Worm (Caenorhabditis elegans): ENCODE measurements around the gene clec-198.

clec-198 gene

DNA sequence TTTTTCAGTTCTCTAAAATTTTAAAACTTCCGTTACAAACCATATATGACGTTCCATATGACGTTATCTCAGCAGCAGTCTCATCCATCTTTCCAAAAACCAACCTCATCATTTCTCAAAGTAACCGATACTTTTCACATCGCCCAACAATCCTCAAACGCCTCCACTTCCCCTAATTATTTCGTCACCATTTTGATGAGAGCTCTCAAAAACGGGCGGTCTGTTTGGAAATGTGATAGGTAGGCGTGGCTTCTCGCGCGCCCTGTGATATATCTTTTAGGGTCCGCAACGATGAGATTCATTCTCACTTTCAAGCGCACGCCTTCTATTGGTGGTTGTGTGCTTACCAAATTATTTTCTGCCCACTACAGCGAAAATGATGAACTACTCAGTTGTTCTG is 21.3 kb downstream of the clec-198 start, which contains the start of gene trh-1:
Gene trh-1, plus strand, starts transcription at position 301 of the 400 bp plus-strand sequence.
- TF ChIP-seq rec-8 (tag; optimal IDR thresholded peaks at IDR 0.05) (no peak), sptf-2 (GFP tag; optimal IDR thresholded peaks at IDR 0.05) (no peak), B0035.1 (tag; optimal IDR thresholded peaks at IDR 0.05) (no peak), chd-7 (tag; optimal IDR thresholded peaks at IDR 0.05) (no peak), attf-5 (GFP tag; optimal IDR thresholded peaks at IDR 0.05) (no peak), F57C9.4 (tag; optimal IDR thresholded peaks at IDR 0.05) (no peak), lag-1 (GFP tag; IDR thresholded peaks at IDR 0.05) (no peak), bed-2 (GFP tag; IDR thresholded peaks at IDR 0.05) (no peak), ztf-28 (GFP tag; IDR thresholded peaks at IDR 0.05) (no peak), egl-18 (GFP tag; IDR thresholded peaks at IDR 0.05) (no peak), ceh-100 (GFP tag; IDR thresholded peaks at IDR 0.05) (no peak), snpc-1.1 (tag; optimal IDR thresholded peaks at IDR 0.05; ENCODE audit: insufficient read depth) (no peak)

DNA sequence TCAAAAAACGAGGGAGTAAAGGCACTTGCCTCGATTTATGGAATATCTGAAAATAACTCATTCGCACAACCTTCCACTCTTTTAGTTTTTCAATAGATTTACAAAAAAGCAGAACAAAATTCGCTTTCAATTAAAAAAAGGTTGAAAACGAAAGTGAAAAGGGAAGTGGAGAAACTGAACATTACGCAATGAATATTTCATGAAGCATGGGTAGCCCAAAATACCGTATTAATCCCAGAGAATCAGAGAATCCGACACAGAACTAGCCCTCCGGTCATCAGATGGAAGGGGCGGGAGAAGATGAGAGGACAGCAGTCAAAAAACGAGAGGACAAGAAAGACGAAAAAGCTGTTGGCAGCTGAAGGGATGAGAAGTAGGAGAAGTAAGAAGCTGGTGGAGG is 24.5 kb downstream of the clec-198 start, which contains the start of gene C30H6.5:
Gene C30H6.5, plus strand, starts transcription at position 301 of the 400 bp plus-strand sequence.
- TF ChIP-seq fkh-3 (tag; optimal IDR thresholded peaks at IDR 0.05) (no peak), bed-2 (GFP tag; IDR thresholded peaks at IDR 0.05) (no peak), ztf-28 (GFP tag; IDR thresholded peaks at IDR 0.05) (no peak)

DNA sequence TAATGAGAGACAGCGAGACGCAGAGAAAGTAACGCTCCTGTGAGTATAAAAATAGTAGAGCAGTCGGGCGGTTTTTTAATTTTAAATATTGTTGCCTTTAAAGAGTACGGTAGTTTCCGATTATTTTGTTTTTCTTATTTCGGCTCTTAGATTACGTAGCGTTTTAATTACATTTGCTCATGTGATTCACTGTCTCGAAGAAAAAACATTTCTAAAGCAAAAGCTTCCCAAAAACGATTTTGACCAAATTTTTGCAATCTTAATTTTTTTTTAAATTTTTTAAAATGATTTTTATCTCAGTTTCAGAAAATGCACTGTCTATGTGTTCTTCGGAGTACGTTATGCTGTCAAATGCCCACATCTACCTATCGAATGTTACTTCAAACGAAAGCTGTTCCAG is 29.2 kb downstream of the clec-198 start, which contains the start of gene haf-1:
Gene haf-1, plus strand, starts transcription at position 301 of the 400 bp plus-strand sequence.
- no peak for TF ChIP-seq die-1 (tag; optimal IDR thresholded peaks at IDR 0.05)

DNA sequence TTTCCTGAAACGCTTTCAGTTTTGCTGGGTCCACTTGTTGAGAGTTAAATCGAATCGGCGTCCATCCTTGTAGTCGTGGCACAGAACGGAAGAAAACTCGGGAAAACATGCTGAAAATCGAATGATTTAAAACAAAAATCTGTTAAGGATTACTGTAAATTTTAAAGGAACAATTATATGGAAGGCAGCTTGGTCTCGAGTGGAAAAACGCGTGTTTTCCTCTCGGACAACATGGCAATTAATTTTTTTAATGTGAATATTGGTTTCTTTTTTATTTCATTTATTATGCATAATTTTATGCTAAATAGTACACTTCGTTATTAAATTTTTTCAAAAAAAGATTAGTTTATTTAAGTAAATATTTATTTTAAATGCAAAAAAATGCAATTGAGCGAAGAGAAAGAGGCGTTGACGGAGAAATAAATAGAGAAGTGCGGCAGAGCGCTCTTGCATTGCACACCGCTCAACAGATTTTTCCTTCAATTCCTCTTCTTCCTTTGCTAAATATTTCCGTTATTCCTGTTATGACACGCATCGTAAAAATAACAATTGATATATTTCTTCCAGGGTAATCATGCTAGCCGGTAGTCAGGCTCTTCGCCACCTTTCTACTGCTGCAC is 33.2 kb downstream of the clec-198 start, which contains the start of the genes C30H6.9 and dlat-2:
Gene C30H6.9, minus strand, starts transcription at position 110 of the 620 bp plus-strand sequence.
Gene dlat-2, plus strand, starts transcription at position 566 of the 620 bp plus-strand sequence.
- TF ChIP-seq attf-6 (GFP tag; IDR thresholded peaks at IDR 0.05), result peak; percentile 65; the same call in 1 of the 2 replicates
- TF ChIP-seq F33H1.4 (GFP tag; IDR thresholded peaks at IDR 0.05), result peak; percentile 80
- no peak for TF ChIP-seq efl-1 (GFP tag; optimal IDR thresholded peaks at IDR 0.05)
- no peak for TF ChIP-seq aptf-3 (GFP tag; IDR thresholded peaks at IDR 0.05)
- no peak for TF ChIP-seq mxl-1 (tag; optimal IDR thresholded peaks at IDR 0.05)
- no peak for TF ChIP-seq somi-1 (GFP tag; optimal IDR thresholded peaks at IDR 0.05)
- TF ChIP-seq madf-6 (GFP tag; IDR thresholded peaks at IDR 0.05), result peak; percentile 62
- no peak for TF ChIP-seq lsy-27 (tag; optimal IDR thresholded peaks at IDR 0.05; ENCODE audit: borderline replicate concordance, insufficient read depth)
- peak; percentile 41; the same call in 1 of the 2 replicates for TF ChIP-seq D2030.7 (GFP tag; IDR thresholded peaks at IDR 0.05)
- TF ChIP-seq lsl-1 (GFP tag; optimal IDR thresholded peaks at IDR 0.05), result peak; percentile 73
- peak; percentile 11 for TF ChIP-seq tbp1 (GFP tag; optimal IDR thresholded peaks at IDR 0.05)
- no peak for TF ChIP-seq ZK185.1 (tag; optimal IDR thresholded peaks at IDR 0.05; ENCODE audit: poor library complexity, severe bottlenecking)
- no peak for TF ChIP-seq F39B2.1 (GFP tag; IDR thresholded peaks at IDR 0.05)
- TF ChIP-seq lin-35 (GFP tag; optimal IDR thresholded peaks at IDR 0.05), result no peak
- TF ChIP-seq lin-54 (GFP tag; optimal IDR thresholded peaks at IDR 0.05), result peak; percentile 3
- peak; percentile 38 for TF ChIP-seq xnd-1 (tag; optimal IDR thresholded peaks at IDR 0.05)
- TF ChIP-seq repo-1 (tag; optimal IDR thresholded peaks at IDR 0.05), result no peak
- no peak for TF ChIP-seq ekl-4 (GFP tag; IDR thresholded peaks at IDR 0.05)
- TF ChIP-seq nhr-27 (tag; optimal IDR thresholded peaks at IDR 0.05), result no peak
- peak; percentile 24 for TF ChIP-seq snpc-4 (GFP tag; optimal IDR thresholded peaks at IDR 0.05)
- peak in 3 of 4 experiments; percentile 72 to 84 (median 83) for TF ChIP-seq snpc-4 (tag; optimal IDR thresholded peaks at IDR 0.05)
- no peak for TF ChIP-seq rcor-1 (GFP tag; IDR thresholded peaks at IDR 0.05)
- peak; percentile 44; the same call in 1 of the 2 replicates for TF ChIP-seq dox-1 (GFP tag; IDR thresholded peaks at IDR 0.05)
- TF ChIP-seq bed-2 (GFP tag; IDR thresholded peaks at IDR 0.05), result no peak
- TF ChIP-seq egl-18 (GFP tag; IDR thresholded peaks at IDR 0.05), result no peak
- TF ChIP-seq mcd-1 (GFP tag; IDR thresholded peaks at IDR 0.05), result peak; percentile 77
- no peak for TF ChIP-seq snpc-1.1 (tag; optimal IDR thresholded peaks at IDR 0.05; ENCODE audit: insufficient read depth)
- TF ChIP-seq attf-5 (GFP tag; optimal IDR thresholded peaks at IDR 0.05), result peak; percentile 32

All from whole organism, young adult.